Worm (Caenorhabditis elegans) whole organism, L4 larva: ENCODE data around the gene C55C3.6.

Experiments
- F37D6.2 ChIP-seq: sonication (generic microtip); optimal IDR thresholded peaks from 2 replicates; lab custom pipeline; 2016; ENCODE audit warnings: mild to moderate bottlenecking, missing genetic modification characterization, missing compliant biosample characterization
- ZK546.5 ChIP-seq, 2 experiments: sonication (generic microtip); optimal IDR thresholded peaks; 2 replicates each; lab custom pipeline; 2017; ENCODE audit warnings: missing biosample characterization in 2 of 2, missing genetic modification characterization in 2 of 2
- arid-1 ChIP-seq: fragments of 200-800 bp; sonication (Bioruptor generic); conservative IDR thresholded peaks from 2 replicates; pipeline ENCODE4 v1.3.6; 2022; ENCODE audit warnings: missing genetic modification reagents, missing genetic modification characterization, missing compliant biosample characterization
- attf-4 ChIP-seq: sonication (generic microtip); optimal IDR thresholded peaks from 3 replicates; lab custom pipeline; 2017; ENCODE audit warnings: missing biosample characterization, missing genetic modification characterization
- ceh-28 ChIP-seq: fragments of 150-350 bp; optimal IDR thresholded peaks from 2 replicates; lab custom pipeline; 2014; ENCODE audit warnings: missing biosample characterization, missing genetic modification reagents, missing genetic modification characterization
- ceh-32 ChIP-seq: sonication (generic microtip); optimal IDR thresholded peaks from 2 replicates; lab custom pipeline; 2016; ENCODE audit warnings: mild to moderate bottlenecking, missing genetic modification characterization, missing compliant biosample characterization; ENCODE audit not compliant: poor library complexity
- ceh-62 ChIP-seq: sonication (generic microtip); optimal IDR thresholded peaks from 2 replicates; lab custom pipeline; 2017; ENCODE audit warnings: missing biosample characterization, missing genetic modification characterization
- ceh-82 ChIP-seq: sonication (generic microtip); optimal IDR thresholded peaks from 2 replicates; lab custom pipeline; 2017; ENCODE audit warnings: missing biosample characterization, missing genetic modification characterization
- daf-19 ChIP-seq: fragments of 200-800 bp; sonication (Bioruptor generic); conservative IDR thresholded peaks from 2 replicates; pipeline ENCODE4 v1.3.6; 2022; ENCODE audit warnings: missing genetic modification characterization, missing compliant biosample characterization
- daf-8 ChIP-seq: fragments of 200-800 bp; sonication (Bioruptor generic); IDR thresholded peaks from 2 replicates; pipeline ENCODE4 v1.3.6; 2022; ENCODE audit warnings: missing genetic modification characterization, missing compliant biosample characterization
- dmd-9 ChIP-seq: fragments of 200-800 bp; sonication (Bioruptor generic); IDR thresholded peaks from 2 replicates; pipeline ENCODE4 v1.3.6; 2022; ENCODE audit warnings: missing genetic modification reagents, missing genetic modification characterization, missing compliant biosample characterization
- dve-1 ChIP-seq: sonication (generic microtip); optimal IDR thresholded peaks from 2 replicates; lab custom pipeline; 2017; ENCODE audit warnings: antibody characterized with exemption, mild to moderate bottlenecking, missing genetic modification characterization, missing compliant biosample characterization; ENCODE audit not compliant: insufficient read depth
- egl-43 ChIP-seq: fragments of 200-800 bp; sonication (Bioruptor generic); IDR thresholded peaks from 2 replicates; pipeline ENCODE4 v1.3.6; 2022; ENCODE audit warnings: missing genetic modification reagents, missing genetic modification characterization, missing compliant biosample characterization
- fos-1 ChIP-seq: fragments of 150-350 bp; optimal IDR thresholded peaks from 2 replicates; lab custom pipeline; 2014; ENCODE audit warnings: missing biosample characterization, missing genetic modification characterization
- gei-8 ChIP-seq: fragments of 200-800 bp; sonication (Bioruptor generic); optimal IDR thresholded peaks from 2 replicates; lab custom pipeline; 2018; ENCODE audit warnings: mild to moderate bottlenecking, missing genetic modification characterization, missing compliant biosample characterization
- hlh-30 ChIP-seq: sonication (generic microtip); optimal IDR thresholded peaks from 2 replicates; lab custom pipeline; 2017; ENCODE audit warnings: antibody characterized with exemption, mild to moderate bottlenecking, missing genetic modification characterization, missing compliant biosample characterization; ENCODE audit not compliant: insufficient read depth
- hmg-1.1 ChIP-seq: fragments of 200-800 bp; sonication (Bioruptor generic); IDR thresholded peaks from 2 replicates; pipeline ENCODE4 v1.3.6; 2022; ENCODE audit warnings: missing genetic modification reagents, missing genetic modification characterization, missing compliant biosample characterization
- jun-1 ChIP-seq: fragments of 150-350 bp; optimal IDR thresholded peaks from 2 replicates; lab custom pipeline; 2014; ENCODE audit warnings: missing biosample characterization, missing genetic modification reagents, missing genetic modification characterization
- lin-1 ChIP-seq: fragments of 200-800 bp; sonication (Bioruptor generic); IDR thresholded peaks from 2 replicates; pipeline ENCODE4 v1.3.6; 2022; ENCODE audit warnings: missing genetic modification reagents, missing genetic modification characterization, missing compliant biosample characterization
- lin-15B ChIP-seq: fragments of 150-350 bp; sonication (generic microtip); optimal IDR thresholded peaks from 3 replicates; lab custom pipeline; 2014; ENCODE audit warnings: missing biosample characterization, missing genetic modification characterization
- lin-29 ChIP-seq: fragments of 200-800 bp; sonication (Bioruptor generic); IDR thresholded peaks from 2 replicates; pipeline ENCODE4 v1.3.6; 2022; ENCODE audit warnings: missing genetic modification reagents, missing genetic modification characterization, missing compliant biosample characterization
- lin-39 ChIP-seq: fragments of 150-350 bp; optimal IDR thresholded peaks from 2 replicates; lab custom pipeline; 2014; ENCODE audit warnings: missing biosample characterization, missing genetic modification reagents, missing genetic modification characterization
- lir-3 ChIP-seq: sonication (generic microtip); optimal IDR thresholded peaks from 2 replicates; lab custom pipeline; 2016; ENCODE audit warnings: mild to moderate bottlenecking, missing genetic modification characterization, missing compliant biosample characterization
- lsy-2 ChIP-seq, 2 experiments: fragments of 150-350 bp in 1 of 2; sonication (generic microtip) in 1 of 2; optimal IDR thresholded peaks; 2 replicates each; lab custom pipeline; 2014 to 2017; ENCODE audit warnings: missing biosample characterization in 2 of 2, missing genetic modification characterization in 2 of 2
- mes-2 ChIP-seq: sonication (generic microtip); optimal IDR thresholded peaks from 2 replicates; lab custom pipeline; 2016; ENCODE audit warnings: missing genotype, mild to moderate bottlenecking, missing genetic modification characterization, missing compliant biosample characterization; ENCODE audit not compliant: poor library complexity, severe bottlenecking
- mxl-2 ChIP-seq: fragments of 200-800 bp; sonication (Bioruptor generic); conservative IDR thresholded peaks from 2 replicates; pipeline ENCODE4 v1.3.6; 2022; ENCODE audit warnings: missing genetic modification reagents, missing genetic modification characterization, missing compliant biosample characterization
- mxl-3 ChIP-seq: fragments of 200-800 bp; sonication (Bioruptor generic); optimal IDR thresholded peaks from 2 replicates; lab custom pipeline; 2018; ENCODE audit warnings: mild to moderate bottlenecking, missing genetic modification characterization, missing compliant biosample characterization
- nhr-10 ChIP-seq: fragments of 150-350 bp; optimal IDR thresholded peaks from 2 replicates; lab custom pipeline; 2014; ENCODE audit warnings: missing biosample characterization, missing genetic modification characterization
- nhr-111 ChIP-seq: fragments of 200-800 bp; sonication (Bioruptor generic); optimal IDR thresholded peaks from 2 replicates; lab custom pipeline; 2018; ENCODE audit warnings: mild to moderate bottlenecking, missing genetic modification characterization, missing compliant biosample characterization
- nhr-25 ChIP-seq: sonication (generic microtip); optimal IDR thresholded peaks from 2 replicates; lab custom pipeline; 2017; ENCODE audit warnings: missing genetic modification characterization, mild to moderate bottlenecking, missing compliant biosample characterization, antibody characterized with exemption, moderate library complexity, borderline replicate concordance; ENCODE audit not compliant: insufficient read depth
- nhr-28 ChIP-seq: fragments of 150-350 bp; optimal IDR thresholded peaks from 2 replicates; lab custom pipeline; 2014; ENCODE audit warnings: missing biosample characterization, missing genetic modification characterization
- nhr-48 ChIP-seq: sonication (generic microtip); optimal IDR thresholded peaks from 2 replicates; lab custom pipeline; 2016; ENCODE audit warnings: mild to moderate bottlenecking, missing genetic modification characterization, missing compliant biosample characterization
- nhr-6 ChIP-seq: fragments of 150-350 bp; optimal IDR thresholded peaks from 2 replicates; lab custom pipeline; 2014; ENCODE audit warnings: missing biosample characterization, missing genetic modification characterization
- nhr-76 ChIP-seq: fragments of 150-350 bp; optimal IDR thresholded peaks from 2 replicates; lab custom pipeline; 2014; ENCODE audit warnings: missing biosample characterization, missing genetic modification characterization
- nhr-77 ChIP-seq: fragments of 150-350 bp; optimal IDR thresholded peaks from 2 replicates; lab custom pipeline; 2014; ENCODE audit warnings: missing biosample characterization, missing genetic modification characterization
- pha-4 ChIP-seq, 2 experiments: fragments of 150-350 bp in 1 of 2; fragments of 200-800 bp in 1 of 2; sonication (Bioruptor generic) in 1 of 2; IDR thresholded peaks in 1 of 2; optimal IDR thresholded peaks in 1 of 2; 2 replicates each; pipeline versions ENCODE4 v1.3.6 to Lab custom; 2014 to 2022; ENCODE audit warnings: missing genetic modification characterization in 2 of 2, missing genetic modification reagents in 2 of 2, missing biosample characterization in 1 of 2, missing compliant biosample characterization in 1 of 2
- php-3 ChIP-seq: fragments of 200-800 bp; sonication (Bioruptor generic); IDR thresholded peaks from 2 replicates; pipeline ENCODE4 v1.3.6; 2022; ENCODE audit warnings: missing genetic modification reagents, missing genetic modification characterization, missing compliant biosample characterization
- pqm-1 ChIP-seq: sonication (generic microtip); optimal IDR thresholded peaks from 2 replicates; lab custom pipeline; 2017; ENCODE audit warnings: missing biosample characterization, missing genetic modification characterization
- sdz-12 ChIP-seq: fragments of 200-800 bp; sonication (Bioruptor generic); optimal IDR thresholded peaks from 2 replicates; lab custom pipeline; 2018; ENCODE audit warnings: mild to moderate bottlenecking, missing genetic modification characterization, missing compliant biosample characterization
- spr-1 ChIP-seq: sonication (generic microtip); optimal IDR thresholded peaks from 2 replicates; lab custom pipeline; 2016; ENCODE audit warnings: mild to moderate bottlenecking, missing genetic modification characterization, missing compliant biosample characterization
- tra-1 ChIP-seq: fragments of 200-800 bp; sonication (Bioruptor generic); IDR thresholded peaks from 2 replicates; pipeline ENCODE4 v1.3.6; 2022; ENCODE audit warnings: missing genetic modification reagents, missing genetic modification characterization, missing compliant biosample characterization
- unc-39 ChIP-seq: sonication (generic microtip); optimal IDR thresholded peaks from 2 replicates; lab custom pipeline; 2017; ENCODE audit warnings: missing biosample characterization, missing genetic modification characterization
- zfp-2 ChIP-seq: sonication (generic microtip); optimal IDR thresholded peaks from 2 replicates; lab custom pipeline; 2016; ENCODE audit warnings: mild to moderate bottlenecking, missing genetic modification characterization, missing compliant biosample characterization
- zfp-3 ChIP-seq: fragments of 200-800 bp; sonication (Bioruptor generic); conservative IDR thresholded peaks from 2 replicates; pipeline ENCODE4 v1.3.6; 2022; ENCODE audit warnings: missing genetic modification reagents, missing genetic modification characterization, missing compliant biosample characterization
- zip-2 ChIP-seq: fragments of 150-350 bp; optimal IDR thresholded peaks from 2 replicates; lab custom pipeline; 2014; ENCODE audit warnings: missing biosample characterization, missing genetic modification characterization

Gene C55C3.6

DNA sequence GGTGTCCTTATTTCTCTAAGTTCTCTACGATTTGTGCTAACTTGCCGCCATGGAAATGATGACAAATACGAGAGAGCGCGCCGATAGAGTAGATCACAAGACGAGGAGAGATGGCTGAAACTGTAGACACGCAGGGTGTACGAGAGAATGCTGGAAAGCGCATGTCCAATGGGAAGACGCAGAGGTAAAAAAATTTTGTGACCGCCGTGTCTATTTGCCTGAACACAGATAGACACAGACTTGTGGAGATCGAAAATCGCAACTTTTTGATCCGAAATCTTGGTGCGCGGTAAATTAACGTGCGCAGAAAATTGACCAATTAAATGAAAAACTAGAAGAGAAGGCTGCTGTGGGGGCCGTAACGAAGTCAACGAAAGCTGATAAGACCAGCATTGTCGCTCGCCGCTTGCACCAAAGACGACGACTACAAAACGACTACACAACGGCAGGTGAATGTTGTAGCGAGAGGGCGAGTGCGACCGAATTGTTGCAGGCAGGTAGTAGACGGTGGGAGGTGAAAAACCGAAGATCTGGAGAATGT is 25.8 kb upstream of the C55C3.6 start (continued):
- TF ChIP-seq attf-4 (tag; lab: Kevin White, UChicago) (no peak), nhr-48 (tag; lab: Kevin White, UChicago) (peak; percentile 95), arid-1 (GFP tag; lab: Robert Waterston, UW) (no peak), egl-43 (GFP tag; lab: Robert Waterston, UW) (no peak), ceh-62 (tag; lab: Kevin White, UChicago) (no peak), lin-15B (no peak), hmg-1.1 (peak; percentile 65), mxl-3 (GFP tag; lab: Kevin White, UChicago) (peak; percentile 81), lin-1 (no peak), daf-19 (GFP tag; lab: Robert Waterston, UW) (no peak), daf-8 (GFP tag; lab: Robert Waterston, UW) (no peak), nhr-10 (peak; percentile 55), zfp-3 (GFP tag; lab: Robert Waterston, UW) (no peak), dve-1 (tag; lab: Kevin White, UChicago) (peak; percentile 82), nhr-111 (GFP tag; lab: Kevin White, UChicago) (no peak), spr-1 (tag; lab: Kevin White, UChicago) (peak; percentile 46), sdz-12 (GFP tag; lab: Kevin White, UChicago) (no peak), F37D6.2 (tag; lab: Kevin White, UChicago) (no peak), ZK546.5 (tag; optimal IDR thresholded peaks at IDR 0.05; lab: Kevin White, UChicago) (no peak), fos-1 (tag; lab: Kevin White, UChicago) (no peak), nhr-77 (tag; lab: Kevin White, UChicago) (peak; percentile 41), nhr-25 (tag; lab: Kevin White, UChicago) (peak; percentile 74), nhr-28 (tag; lab: Kevin White, UChicago) (peak; percentile 88), unc-39 (tag; lab: Kevin White, UChicago) (no peak), tra-1 (GFP tag; lab: Robert Waterston, UW) (peak; percentile 44; the same call in 1 of the 2 replicates), pqm-1 (tag; lab: Kevin White, UChicago) (no peak), php-3 (GFP tag; lab: Robert Waterston, UW) (no peak), ceh-32 (no peak), jun-1 (tag; lab: Kevin White, UChicago) (peak; percentile 62), lsy-2 (tag; optimal IDR thresholded peaks at IDR 0.05; lab: Kevin White, UChicago) (peak; percentile 5 to 58), lin-29 (no peak), lin-39 (no peak), ceh-28 (tag; lab: Kevin White, UChicago) (no peak), hlh-30 (tag; lab: Kevin White, UChicago) (peak; percentile 94), zfp-2 (tag; lab: Kevin White, UChicago) (no peak), nhr-76 (tag; lab: Kevin White, UChicago) (peak; percentile 1), dmd-9 (GFP tag; lab: Robert Waterston, UW) (no peak), gei-8 (peak; percentile 12), lir-3 (tag; lab: Kevin White, UChicago) (no peak), mxl-2 (GFP tag; lab: Robert Waterston, UW) (no peak), mes-2 (tag; lab: Kevin White, UChicago) (peak; percentile 59), nhr-6 (tag; lab: Kevin White, UChicago) (no peak), ceh-82 (tag; lab: Kevin White, UChicago) (no peak), zip-2 (tag; lab: Kevin White, UChicago) (no peak), pha-4 (GFP tag; IDR thresholded peaks at IDR 0.05; lab: Robert Waterston, UW) (peak; percentile 55), pha-4 (tag; optimal IDR thresholded peaks at IDR 0.05; lab: Kevin White, UChicago) (no peak)
